Worm (Caenorhabditis elegans): ENCODE data around the gene orc-4.

The orc-4 gene

DNA sequence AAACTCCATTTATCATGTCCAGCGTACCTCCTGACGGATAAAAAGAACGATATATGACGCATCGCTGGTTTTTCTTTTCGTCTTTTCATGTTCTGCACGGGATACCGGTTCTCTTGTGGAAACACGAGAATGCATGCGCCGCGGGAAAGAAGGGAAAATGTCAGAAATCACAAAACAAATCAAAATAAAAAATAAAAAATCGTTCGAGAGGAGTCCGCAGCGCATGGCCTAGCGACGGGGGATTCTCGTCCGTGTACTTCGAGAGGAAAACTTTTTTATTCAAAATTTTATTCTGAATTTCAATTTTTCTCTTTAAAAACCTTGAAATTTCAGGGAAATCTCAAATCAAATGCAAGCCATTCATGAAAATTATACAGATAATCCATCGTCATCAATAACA is 24.8 kb upstream of the orc-4 start, which contains the start of the genes lron-10 and hpr-9:
Gene lron-10 (minus strand): TSS at position 162 of the 400 bp plus-strand sequence.
Gene hpr-9 (plus strand): TSS at position 344 of the 400 bp plus-strand sequence.
- TF ChIP-seq K09A11.1 (tag; optimal IDR thresholded peaks at IDR 0.05; ENCODE audit: insufficient read depth) = no peak
- TF ChIP-seq ceh-14 (tag; optimal IDR thresholded peaks at IDR 0.05) = peak; percentile 12
- peak; percentile 42 for TF ChIP-seq ceh-34 (tag; optimal IDR thresholded peaks at IDR 0.05)
- peak; percentile 60 for TF ChIP-seq mec-3 (tag; optimal IDR thresholded peaks at IDR 0.05; ENCODE audit: borderline replicate concordance)
- TF ChIP-seq ceh-2 (tag; optimal IDR thresholded peaks at IDR 0.05) = peak; percentile 80
- no peak for TF ChIP-seq C38D4.7 (GFP tag; optimal IDR thresholded peaks at IDR 0.05)
- peak; percentile 8 for TF ChIP-seq dve-1 (tag; optimal IDR thresholded peaks at IDR 0.05)
- TF ChIP-seq hlh-8 (tag; optimal IDR thresholded peaks at IDR 0.05) = peak; percentile 10
- TF ChIP-seq elt-4 (tag; optimal IDR thresholded peaks at IDR 0.05) = no peak
- TF ChIP-seq ets-4 (tag; optimal IDR thresholded peaks at IDR 0.05) = peak; percentile 82
- no peak for TF ChIP-seq madf-2 (tag; optimal IDR thresholded peaks at IDR 0.05)
- TF ChIP-seq C08G9.2 (tag; optimal IDR thresholded peaks at IDR 0.05) = peak; percentile 87
- peak; percentile 57 for TF ChIP-seq F13H6.1 (tag; optimal IDR thresholded peaks at IDR 0.05)
- no peak for TF ChIP-seq unc-3 (GFP tag; conservative IDR thresholded peaks at IDR 0.05)
- TF ChIP-seq unc-3 (tag; optimal IDR thresholded peaks at IDR 0.05) = peak; percentile 34
- peak; percentile 55 for TF ChIP-seq zip-5 (tag; optimal IDR thresholded peaks at IDR 0.05)
- TF ChIP-seq tbx-7 (tag; optimal IDR thresholded peaks at IDR 0.05) = peak; percentile 79
- TF ChIP-seq fkh-6 (tag; optimal IDR thresholded peaks at IDR 0.05) = peak; percentile 50
- peak; percentile 3 for TF ChIP-seq rnt-1 (tag; optimal IDR thresholded peaks at IDR 0.05)
- TF ChIP-seq ceh-45 (GFP tag; IDR thresholded peaks at IDR 0.05) = no peak
- peak; percentile 33 for TF ChIP-seq fax-1 (tag; optimal IDR thresholded peaks at IDR 0.05)
- TF ChIP-seq ref-2 (tag; optimal IDR thresholded peaks at IDR 0.05) = peak; percentile 6
- TF ChIP-seq elt-2 (tag; optimal IDR thresholded peaks at IDR 0.05) = peak; percentile 23
- peak; percentile 84 for TF ChIP-seq tbx-2 (tag; optimal IDR thresholded peaks at IDR 0.05)
- peak; percentile 83 for TF ChIP-seq ceh-31 (tag; optimal IDR thresholded peaks at IDR 0.05)

DNA sequence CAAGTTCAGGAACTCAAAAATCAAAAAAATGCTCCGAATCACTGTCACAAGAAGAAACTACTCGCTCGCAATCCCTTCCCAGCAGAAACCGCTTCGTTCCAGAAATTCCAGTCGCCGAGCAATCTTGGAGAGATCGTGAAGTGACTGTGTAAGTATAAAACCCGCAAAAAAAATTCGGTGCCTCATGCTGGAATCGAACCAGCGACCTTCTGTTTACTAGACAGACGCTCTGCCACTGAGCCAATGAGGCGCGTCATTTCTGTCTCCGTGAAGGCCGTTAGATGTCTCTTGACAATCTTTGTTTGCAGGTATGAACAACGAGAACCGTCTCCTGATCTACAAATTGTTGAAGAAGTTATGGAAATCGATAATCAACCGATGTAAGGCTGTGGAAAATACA is 21.4 kb upstream of the orc-4 start:
- TF ChIP-seq pha-4 (tag; optimal IDR thresholded peaks at IDR 0.05) (no peak), hlh-8 (tag; optimal IDR thresholded peaks at IDR 0.05) (no peak), pqm-1 (tag; optimal IDR thresholded peaks at IDR 0.05) (no peak), F13H6.1 (tag; optimal IDR thresholded peaks at IDR 0.05) (no peak), ceh-2 (tag; optimal IDR thresholded peaks at IDR 0.05) (peak; percentile 36), hlh-6 (tag; optimal IDR thresholded peaks at IDR 0.05) (peak; percentile 75), ref-2 (tag; optimal IDR thresholded peaks at IDR 0.05) (peak; percentile 37), ets-4 (tag; optimal IDR thresholded peaks at IDR 0.05) (no peak), mec-3 (tag; optimal IDR thresholded peaks at IDR 0.05; ENCODE audit: borderline replicate concordance) (no peak), C38D4.7 (GFP tag; optimal IDR thresholded peaks at IDR 0.05) (peak; percentile 67), pat-9 (tag; optimal IDR thresholded peaks at IDR 0.05) (peak; percentile 65), pros-1 (tag; optimal IDR thresholded peaks at IDR 0.05) (no peak), elt-2 (tag; optimal IDR thresholded peaks at IDR 0.05) (peak; percentile 76), T23F11.4 (GFP tag; optimal IDR thresholded peaks at IDR 0.05) (peak; percentile 36), pax-1 (tag; optimal IDR thresholded peaks at IDR 0.05) (no peak), che-1 (tag; optimal IDR thresholded peaks at IDR 0.05) (peak; percentile 80), ceh-14 (tag; optimal IDR thresholded peaks at IDR 0.05) (no peak), tbx-2 (tag; optimal IDR thresholded peaks at IDR 0.05) (peak; percentile 51), ceh-19 (GFP tag; optimal IDR thresholded peaks at IDR 0.05) (peak; percentile 68), ceh-48 (tag; optimal IDR thresholded peaks at IDR 0.05) (peak; percentile 66), ceh-6 (GFP tag; optimal IDR thresholded peaks at IDR 0.05) (peak; percentile 76), ceh-31 (tag; optimal IDR thresholded peaks at IDR 0.05) (no peak), sdc-2 (tag; optimal IDR thresholded peaks at IDR 0.05) (peak; percentile 27), odd-2 (tag; optimal IDR thresholded peaks at IDR 0.05) (peak; percentile 39), gmeb-2 (tag; optimal IDR thresholded peaks at IDR 0.05) (peak; percentile 43), K09A11.1 (tag; optimal IDR thresholded peaks at IDR 0.05; ENCODE audit: insufficient read depth) (no peak), ttx-3 (tag; optimal IDR thresholded peaks at IDR 0.05) (peak; percentile 50), zip-5 (tag; optimal IDR thresholded peaks at IDR 0.05) (no peak), K02D7.2 (tag; optimal IDR thresholded peaks at IDR 0.05) (peak; percentile 48), rnt-1 (tag; optimal IDR thresholded peaks at IDR 0.05) (peak; percentile 44), npax-4 (tag; optimal IDR thresholded peaks at IDR 0.05) (peak; percentile 22), ceh-22 (tag; optimal IDR thresholded peaks at IDR 0.05) (no peak), pag-3 (tag; optimal IDR thresholded peaks at IDR 0.05; ENCODE audit: borderline replicate concordance) (no peak), madf-2 (tag; optimal IDR thresholded peaks at IDR 0.05) (peak; percentile 63), ceh-9 (tag; optimal IDR thresholded peaks at IDR 0.05) (peak; percentile 29), ceh-30 (tag; optimal IDR thresholded peaks at IDR 0.05) (no peak), unc-3 (GFP tag; conservative IDR thresholded peaks at IDR 0.05) (0 out of 2 replicates have a peak, but pooled peaks have one; percentile 34), unc-3 (tag; optimal IDR thresholded peaks at IDR 0.05) (peak; percentile 58), lim-6 (tag; optimal IDR thresholded peaks at IDR 0.05) (no peak), ceh-45 (GFP tag; IDR thresholded peaks at IDR 0.05) (no peak), Y22D7AL.16 (tag; optimal IDR thresholded peaks at IDR 0.05) (peak; percentile 30)

Data from whole organism, late embryonic.